Fruit fly (Drosophila melanogaster): ENCODE results near the gene CG1674.

DNA sequence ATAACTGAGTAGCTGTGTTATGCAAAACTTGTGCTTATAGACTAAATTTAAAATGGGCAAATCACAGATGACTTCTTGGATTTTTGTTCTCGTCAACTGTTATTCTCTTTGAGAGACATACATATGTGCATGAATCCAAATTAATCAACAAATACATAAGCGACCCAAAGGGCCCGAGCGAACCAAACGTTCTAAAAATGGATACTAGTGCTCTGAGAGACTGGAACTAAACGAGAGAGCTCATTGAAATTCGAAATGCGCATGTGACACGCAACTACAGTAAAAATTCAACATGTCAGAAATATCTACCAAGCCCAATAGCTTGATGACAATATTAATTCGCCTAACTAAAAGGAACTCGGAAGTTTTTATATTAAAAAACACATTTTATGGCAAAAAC lies 45.8 kb downstream of the CG1674 start, which contains the start of gene NfI:
- TF ChIP-seq CG14711 (tag; optimal IDR thresholded peaks at IDR 0.05), result no peak
- TF ChIP-seq toe (GFP tag; optimal IDR thresholded peaks at IDR 0.05), result no peak
- TF ChIP-seq Mnt (GFP tag; optimal IDR thresholded peaks at IDR 0.05), result no peak
- TF ChIP-seq Crg-1 (GFP tag; optimal IDR thresholded peaks at IDR 0.05), result no peak
- TF ChIP-seq cnc (optimal IDR thresholded peaks at IDR 0.05), result no peak
- no peak for TF ChIP-seq CG1620 (GFP tag; optimal IDR thresholded peaks at IDR 0.05)
